Worm (Caenorhabditis elegans): ENCODE data around the gene T13C2.7.

DNA sequence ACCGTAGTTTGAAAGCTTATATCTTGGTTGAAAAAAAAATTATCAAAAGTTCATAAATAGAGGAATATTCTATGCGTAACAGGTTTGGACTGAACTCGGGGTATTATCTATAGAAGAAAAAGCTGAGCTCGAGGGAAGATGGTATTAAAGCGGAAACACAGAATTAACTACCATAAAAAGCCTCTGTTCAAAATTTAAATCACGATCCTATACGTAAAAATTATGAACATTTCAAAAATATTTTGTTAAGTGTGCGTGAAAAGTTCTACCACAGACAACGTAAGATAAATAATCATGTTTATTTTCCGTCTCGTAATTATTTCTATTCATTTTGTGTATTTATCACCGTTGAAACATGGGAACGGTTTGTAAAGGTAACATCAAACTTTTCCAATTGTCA lies 32.8 kb upstream of the T13C2.7 start, which contains the start of gene F41G3.5:
- TF ChIP-seq tra-1 (GFP tag; IDR thresholded peaks at IDR 0.05) (no peak), nhr-48 (tag; optimal IDR thresholded peaks at IDR 0.05) (no peak), skn-1 (tag; optimal IDR thresholded peaks at IDR 0.05) (no peak), ces-1 (GFP tag; optimal IDR thresholded peaks at IDR 0.05) (no peak), lsy-2 (tag; optimal IDR thresholded peaks at IDR 0.05) (no peak), mep-1 (tag; optimal IDR thresholded peaks at IDR 0.05) (no peak), ceh-20 (GFP tag; IDR thresholded peaks at IDR 0.05) (no peak), daf-12 (tag; optimal IDR thresholded peaks at IDR 0.05) (no peak), nhr-25 (tag; optimal IDR thresholded peaks at IDR 0.05; ENCODE audit: borderline replicate concordance, insufficient read depth) (no peak), T20F7.1 (GFP tag; optimal IDR thresholded peaks at IDR 0.05) (no peak), unc-39 (tag; optimal IDR thresholded peaks at IDR 0.05) (no peak), hmg-1.1 (GFP tag; IDR thresholded peaks at IDR 0.05) (no peak), fkh-10 (GFP tag; optimal IDR thresholded peaks at IDR 0.05) (no peak), saeg-2 (GFP tag; IDR thresholded peaks at IDR 0.05) (no peak)

Measured in whole organism, L4 larva.